Fruit fly (Drosophila melanogaster): Measurements from ENCODE around the gene beta-PheRS.

The beta-PheRS gene

DNA sequence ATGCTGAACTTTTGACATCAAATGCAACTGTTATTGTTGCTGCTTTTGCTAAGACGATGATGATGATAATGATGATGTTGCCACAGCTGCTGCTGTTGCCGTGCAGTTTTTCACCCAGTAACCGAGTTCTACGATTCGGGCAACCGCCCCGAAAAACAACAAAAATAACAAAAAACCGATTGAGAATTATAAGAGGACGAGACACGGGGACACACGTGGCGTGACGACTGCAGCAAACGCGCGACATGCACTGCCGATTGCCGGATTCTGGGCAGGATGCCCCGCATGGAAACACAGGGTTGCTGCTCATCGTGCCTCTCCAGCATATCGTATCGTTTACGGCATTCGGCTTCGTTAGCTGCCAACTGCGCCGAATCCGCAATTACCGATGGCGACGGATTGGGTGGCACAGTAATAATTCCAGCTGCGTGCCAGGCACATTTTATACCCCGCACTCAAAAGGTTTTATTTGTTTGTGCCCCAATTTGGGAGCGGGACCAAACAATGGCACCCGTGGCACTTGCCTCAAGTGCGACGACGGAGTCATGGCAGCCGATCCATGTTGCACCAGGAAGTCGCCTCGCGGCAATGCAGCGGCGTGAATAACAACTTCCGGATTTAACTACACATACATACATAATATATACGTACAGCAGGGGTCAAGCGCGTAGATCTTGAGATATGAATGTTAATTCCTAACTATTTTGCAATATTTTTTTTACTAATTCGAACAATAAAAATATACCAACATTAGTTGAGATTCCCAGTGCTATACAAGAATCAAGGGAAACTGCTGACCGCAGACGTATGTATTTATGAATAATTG lies 11.3 kb upstream of the beta-PheRS start (continued):
- TF ChIP-seq CG10979 (tag; optimal IDR thresholded peaks at IDR 0.05) = no peak
- TF ChIP-seq cg (GFP tag; optimal IDR thresholded peaks at IDR 0.05) = no peak
- no peak for TF ChIP-seq NfI (GFP tag; optimal IDR thresholded peaks at IDR 0.05)
- TF ChIP-seq lola (GFP tag; optimal IDR thresholded peaks at IDR 0.05) = no peak
- TF ChIP-seq pros (GFP tag; optimal IDR thresholded peaks at IDR 0.05) = no peak
- TF ChIP-seq sd (tag; optimal IDR thresholded peaks at IDR 0.05) = no peak
- no peak for TF ChIP-seq br (optimal IDR thresholded peaks at IDR 0.05)
- TF ChIP-seq croc (GFP tag; conservative IDR thresholded peaks at IDR 0.05) = no peak
- TF ChIP-seq exex (tag; optimal IDR thresholded peaks at IDR 0.05) = no peak
- TF ChIP-seq Side (GFP tag; optimal IDR thresholded peaks at IDR 0.05) = no peak
- no peak for TF ChIP-seq tna (GFP tag; IDR thresholded peaks at IDR 0.05; ENCODE audit: partially characterized antibody)
- TF ChIP-seq Vsx1 (GFP tag; optimal IDR thresholded peaks at IDR 0.05) = no peak
- no peak for TF ChIP-seq zen2 (GFP tag; IDR thresholded peaks at IDR 0.05; ENCODE audit: partially characterized antibody)
- TF ChIP-seq Med (GFP tag) = peak; percentile 71
- TF ChIP-seq CG7556 (GFP tag; optimal IDR thresholded peaks at IDR 0.05) = no peak
- TF ChIP-seq HLH3B (GFP tag; IDR thresholded peaks at IDR 0.05) = no peak
- TF ChIP-seq Taf1 (GFP tag; IDR thresholded peaks at IDR 0.05) = no peak
- no peak for TF ChIP-seq HLHmδ (GFP tag; optimal IDR thresholded peaks at IDR 0.05)
- no peak for TF ChIP-seq CG8089 (GFP tag; optimal IDR thresholded peaks at IDR 0.05)
- no peak for TF ChIP-seq CG34224 (GFP tag; IDR thresholded peaks at IDR 0.05; ENCODE audit: partially characterized antibody)
- TF ChIP-seq Mrtf (GFP tag; IDR thresholded peaks at IDR 0.05) = no peak
- TF ChIP-seq Scr (GFP tag; IDR thresholded peaks at IDR 0.05; ENCODE audit: partially characterized antibody) = no peak
- TF ChIP-seq fru (optimal IDR thresholded peaks at IDR 0.05) = no peak
- TF ChIP-seq CG4707 (GFP tag; optimal IDR thresholded peaks at IDR 0.05) = no peak
- 0 out of 2 replicates have a peak, but pooled peaks have one; percentile 65 for TF ChIP-seq CG11696 (GFP tag; IDR thresholded peaks at IDR 0.05)
- no peak for TF ChIP-seq CG9817 (tag; optimal IDR thresholded peaks at IDR 0.05)
- no peak for TF ChIP-seq trh (GFP tag; optimal IDR thresholded peaks at IDR 0.05)
- no peak for TF ChIP-seq CG1602 (GFP tag; optimal IDR thresholded peaks at IDR 0.05)
- TF ChIP-seq Usf (GFP tag; optimal IDR thresholded peaks at IDR 0.05) = no peak
- no peak for TF ChIP-seq MBD-R2 (GFP tag; IDR thresholded peaks at IDR 0.05)
- peak; percentile 17 for TF ChIP-seq ATbp (GFP tag; optimal IDR thresholded peaks at IDR 0.05)
- TF ChIP-seq Elba2 (GFP tag; optimal IDR thresholded peaks at IDR 0.05) = peak; percentile 4
- no peak for TF ChIP-seq CG3407 (GFP tag; optimal IDR thresholded peaks at IDR 0.05)
- TF ChIP-seq ewg (GFP tag; optimal IDR thresholded peaks at IDR 0.05) = peak; percentile 91
- TF ChIP-seq salm (tag; optimal IDR thresholded peaks at IDR 0.05) = no peak
- no peak for TF ChIP-seq CG33557 (GFP tag; optimal IDR thresholded peaks at IDR 0.05)
- no peak for TF ChIP-seq Dbx (GFP tag; IDR thresholded peaks at IDR 0.05)
- no peak for TF ChIP-seq E2f1 (GFP tag; IDR thresholded peaks at IDR 0.05)
- TF ChIP-seq Tbp (GFP tag; optimal IDR thresholded peaks at IDR 0.05) = no peak
- TF ChIP-seq unc-4 (GFP tag; IDR thresholded peaks at IDR 0.05; ENCODE audit: partially characterized antibody) = no peak
- TF ChIP-seq Xbp1 (GFP tag; optimal IDR thresholded peaks at IDR 0.05) = no peak
- TF ChIP-seq Bteb2 (GFP tag; optimal IDR thresholded peaks at IDR 0.05) = no peak
- TF ChIP-seq rib (GFP tag; IDR thresholded peaks at IDR 0.05) = 0 out of 2 replicates have a peak, but pooled peaks have one; percentile 35
- TF ChIP-seq wek (GFP tag; optimal IDR thresholded peaks at IDR 0.05) = no peak
- no peak for TF ChIP-seq CG8944 (GFP tag; optimal IDR thresholded peaks at IDR 0.05)
- TF ChIP-seq jigr1 (GFP tag; IDR thresholded peaks at IDR 0.05) = no peak
- TF ChIP-seq inv (GFP tag; IDR thresholded peaks at IDR 0.05; ENCODE audit: partially characterized antibody) = peak; percentile 12; the same call in 1 of the 2 replicates
- TF ChIP-seq Chrac-16 (GFP tag; optimal IDR thresholded peaks at IDR 0.05) = no peak
- TF ChIP-seq crc (GFP tag; optimal IDR thresholded peaks at IDR 0.05) = no peak

All from whole organism, embryonic.